Worm (Caenorhabditis elegans) whole organism, L4 larva: ENCODE results near the gene spon-1.

Source experiments
- Y5F2A.4 ChIP-seq: fragments of 200-800 bp; sonication (Bioruptor generic); optimal IDR thresholded peaks from 2 replicates; lab custom pipeline; 2018; ENCODE audit warnings: mild to moderate bottlenecking, missing genetic modification characterization, missing compliant biosample characterization
- aha-1 ChIP-seq: fragments of 150-350 bp; peaks from one replicate; lab custom pipeline; 2014; ENCODE audit warnings: missing biosample characterization, missing genetic modification characterization
- ama-1 ChIP-seq: fragments of 150-350 bp; optimal IDR thresholded peaks from 2 replicates; lab custom pipeline; 2014; ENCODE audit warnings: inconsistent platforms, mixed read lengths
- ceh-82 ChIP-seq: sonication (generic microtip); optimal IDR thresholded peaks from 2 replicates; lab custom pipeline; 2017; ENCODE audit warnings: missing biosample characterization, missing genetic modification characterization
- hmg-1.1 ChIP-seq: fragments of 200-800 bp; sonication (Bioruptor generic); IDR thresholded peaks from 2 replicates; pipeline ENCODE4 v1.3.6; 2022; ENCODE audit warnings: missing genetic modification reagents, missing genetic modification characterization, missing compliant biosample characterization
- lin-13 ChIP-seq: fragments of 150-350 bp; optimal IDR thresholded peaks from 2 replicates; lab custom pipeline; 2014; ENCODE audit warnings: missing biosample characterization, missing genetic modification reagents, missing genetic modification characterization
- mdl-1 ChIP-seq, 2 experiments: fragments of 150-350 bp in 1 of 2; sonication (generic microtip) in 1 of 2; optimal IDR thresholded peaks; 2 replicates each; lab custom pipeline; 2014 to 2017; ENCODE audit warnings: missing biosample characterization in 2 of 2, missing genetic modification characterization in 2 of 2
- mep-1 ChIP-seq: fragments of 150-350 bp; sonication (generic microtip); optimal IDR thresholded peaks from 3 replicates; lab custom pipeline; 2014; ENCODE audit warnings: missing biosample characterization, missing genetic modification characterization
- nhr-237 ChIP-seq: sonication (generic microtip); optimal IDR thresholded peaks from 2 replicates; lab custom pipeline; 2017; ENCODE audit warnings: missing biosample characterization, missing genetic modification characterization
- nhr-76 ChIP-seq: fragments of 150-350 bp; optimal IDR thresholded peaks from 2 replicates; lab custom pipeline; 2014; ENCODE audit warnings: missing biosample characterization, missing genetic modification characterization
- snpc-4 ChIP-seq: fragments of 150-350 bp; optimal IDR thresholded peaks from 2 replicates; lab custom pipeline; 2014; ENCODE audit warnings: missing biosample characterization, missing genetic modification characterization
- ztf-11 ChIP-seq: fragments of 150-350 bp; optimal IDR thresholded peaks from 2 replicates; lab custom pipeline; 2014; ENCODE audit warnings: missing biosample characterization, missing genetic modification characterization

DNA sequence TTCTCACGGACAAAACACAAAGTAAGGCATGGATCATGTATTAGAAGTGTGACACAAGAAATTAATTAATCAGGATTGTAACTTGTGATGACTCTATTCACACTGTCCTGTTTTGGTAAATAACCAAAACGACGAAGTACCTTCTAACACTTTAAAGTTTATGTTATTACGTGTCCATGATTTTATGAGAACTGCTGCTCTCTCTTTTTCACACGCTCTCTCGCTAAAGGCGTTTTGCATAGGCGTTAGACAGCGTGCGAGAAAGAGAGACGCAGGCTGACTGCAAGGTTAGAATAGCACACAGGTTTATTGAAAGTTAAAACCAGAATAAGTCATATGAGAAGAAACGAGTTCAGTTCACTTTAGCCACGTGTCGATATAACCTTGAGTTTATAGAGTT is 26.3 kb upstream of the spon-1 start:
- TF ChIP-seq hmg-1.1 (GFP tag; lab: Robert Waterston, UW), result no peak
- no peak for TF ChIP-seq ztf-11 (tag; lab: Kevin White, UChicago)
- no peak for TF ChIP-seq snpc-4 (tag; lab: Kevin White, UChicago)
- TF ChIP-seq nhr-237 (tag; lab: Kevin White, UChicago), result no peak
- no peak for TF ChIP-seq lin-13 (GFP tag; lab: Kevin White, UChicago)
- TF ChIP-seq aha-1 (tag; lab: Kevin White, UChicago), result no peak
- TF ChIP-seq ceh-82, result no peak
- no peak for TF ChIP-seq Y5F2A.4 (GFP tag; lab: Kevin White, UChicago)
- TF ChIP-seq nhr-76, result no peak
- TF ChIP-seq mep-1 (tag; lab: Kevin White, UChicago), result no peak
- TF ChIP-seq mdl-1 (tag; optimal IDR thresholded peaks at IDR 0.05; lab: Kevin White, UChicago), result no peak
- no peak for TF ChIP-seq ama-1
